Fruit fly (Drosophila melanogaster) whole organism, prepupa: Measurements from ENCODE around the gene CG13116.

Experiments used
- Blimp-1 ChIP-seq: fragments of 200-800 bp; sonication (Bioruptor generic); optimal IDR thresholded peaks from 3 replicates; lab custom pipeline; 2017; ENCODE audit warnings: missing biosample characterization, missing genetic modification characterization, mild to moderate bottlenecking, moderate library complexity, missing genetic modification reagents
- CG10631 ChIP-seq: fragments of 200-800 bp; sonication (Bioruptor generic); optimal IDR thresholded peaks from 2 replicates; lab custom pipeline; 2016; ENCODE audit warnings: missing biosample characterization, missing genetic modification characterization
- CG10669 ChIP-seq: fragments of 200-800 bp; sonication (Bioruptor generic); optimal IDR thresholded peaks from 3 replicates; lab custom pipeline; 2018; ENCODE audit warnings: missing biosample characterization, mild to moderate bottlenecking, missing genetic modification characterization, moderate library complexity
- CG11294 ChIP-seq: fragments of 200-800 bp; sonication (Bioruptor generic); IDR thresholded peaks from 2 replicates; pipeline ENCODE4 v1.3.6; 2022; ENCODE audit warnings: missing biosample characterization, missing genetic modification characterization
- CG11902 ChIP-seq: fragments of 200-800 bp; sonication (Bioruptor generic); optimal IDR thresholded peaks from 3 replicates; lab custom pipeline; 2016; ENCODE audit warnings: missing biosample characterization, missing genetic modification characterization
- CG1621 ChIP-seq: fragments of 200-800 bp; sonication (Bioruptor generic); optimal IDR thresholded peaks from 3 replicates; lab custom pipeline; 2018; ENCODE audit warnings: missing biosample characterization, mild to moderate bottlenecking, missing genetic modification characterization
- CG3032 ChIP-seq: fragments of 200-800 bp; optimal IDR thresholded peaks from 2 replicates; lab custom pipeline; 2019; ENCODE audit warnings: missing biosample characterization, mild to moderate bottlenecking, missing genetic modification characterization, moderate library complexity
- CG31627 ChIP-seq: fragments of 200-800 bp; sonication (Bioruptor generic); optimal IDR thresholded peaks from 3 replicates; lab custom pipeline; 2016; ENCODE audit warnings: missing biosample characterization, missing genetic modification characterization
- CG32006 ChIP-seq: fragments of 200-800 bp; sonication (Bioruptor generic); optimal IDR thresholded peaks from 3 replicates; lab custom pipeline; 2017; ENCODE audit warnings: missing biosample characterization, mild to moderate bottlenecking, missing genetic modification characterization
- CG34406 ChIP-seq: fragments of 200-800 bp; sonication (Bioruptor generic); optimal IDR thresholded peaks from 3 replicates; lab custom pipeline; 2016; ENCODE audit warnings: missing biosample characterization, missing genetic modification characterization
- CG3919 ChIP-seq: fragments of 200-800 bp; sonication (Bioruptor generic); optimal IDR thresholded peaks from 3 replicates; lab custom pipeline; 2016; ENCODE audit warnings: missing biosample characterization, missing genetic modification characterization
- CG4318 ChIP-seq: fragments of 200-800 bp; sonication (Bioruptor generic); optimal IDR thresholded peaks from 3 replicates; lab custom pipeline; 2017; ENCODE audit warnings: missing biosample characterization, mild to moderate bottlenecking, missing genetic modification characterization
- CG6163 ChIP-seq: fragments of 200-800 bp; sonication (Bioruptor generic); IDR thresholded peaks from 3 replicates; pipeline ENCODE4 v1.3.6; 2022; ENCODE audit warnings: missing biosample characterization, missing genetic modification characterization
- CG6792 ChIP-seq: fragments of 200-800 bp; sonication (Bioruptor generic); optimal IDR thresholded peaks from 3 replicates; lab custom pipeline; 2016; ENCODE audit warnings: missing biosample characterization, missing genetic modification characterization
- CG6808 ChIP-seq: fragments of 200-800 bp; sonication (Bioruptor generic); optimal IDR thresholded peaks from 3 replicates; lab custom pipeline; 2017; ENCODE audit warnings: missing biosample characterization, missing genetic modification characterization, mild to moderate bottlenecking, moderate library complexity, missing genetic modification reagents
- CG6854 ChIP-seq: fragments of 200-800 bp; sonication (Bioruptor generic); optimal IDR thresholded peaks from 2 replicates; lab custom pipeline; 2017; ENCODE audit warnings: missing biosample characterization, mild to moderate bottlenecking, missing genetic modification characterization
- CG8119 ChIP-seq: fragments of 200-800 bp; sonication (Bioruptor generic); IDR thresholded peaks from 3 replicates; pipeline ENCODE4 v1.3.6; 2022; ENCODE audit warnings: missing biosample characterization, missing genetic modification characterization
- CG8632 ChIP-seq: fragments of 200-800 bp; sonication (Bioruptor generic); optimal IDR thresholded peaks from 3 replicates; lab custom pipeline; 2016; ENCODE audit warnings: missing biosample characterization, missing genetic modification characterization
- CG9139 ChIP-seq: fragments of 200-800 bp; sonication (Bioruptor generic); optimal IDR thresholded peaks from 3 replicates; lab custom pipeline; 2017; ENCODE audit warnings: missing biosample characterization, mild to moderate bottlenecking, missing genetic modification characterization
- Eip75B ChIP-seq: fragments of 200-800 bp; sonication (Bioruptor generic); optimal IDR thresholded peaks from 3 replicates; lab custom pipeline; 2016; ENCODE audit warnings: missing biosample characterization, missing genetic modification characterization
- Eip78C ChIP-seq: fragments of 200-800 bp; sonication (Bioruptor generic); peaks from one replicate; lab custom pipeline; 2016; ENCODE audit warnings: missing biosample characterization, missing genetic modification characterization
- Eip93F ChIP-seq: fragments of 200-800 bp; sonication (Bioruptor generic); optimal IDR thresholded peaks from 2 replicates; lab custom pipeline; 2016; ENCODE audit warnings: missing biosample characterization, mild to moderate bottlenecking, missing genetic modification characterization
- Ets21C ChIP-seq: fragments of 200-800 bp; sonication (Bioruptor generic); optimal IDR thresholded peaks from 3 replicates; lab custom pipeline; 2016; ENCODE audit warnings: missing biosample characterization, missing genetic modification characterization
- Ets96B ChIP-seq: fragments of 200-800 bp; optimal IDR thresholded peaks from 2 replicates; lab custom pipeline; 2019; ENCODE audit warnings: missing biosample characterization, mild to moderate bottlenecking, missing genetic modification characterization, moderate library complexity
- Gug ChIP-seq: fragments of 200-800 bp; sonication (Bioruptor generic); IDR thresholded peaks from 2 replicates; pipeline ENCODE4 v1.3.6; 2022; ENCODE audit warnings: missing biosample characterization, missing genetic modification characterization
- Hr38 ChIP-seq: sonication (Bioruptor generic); optimal IDR thresholded peaks from 2 replicates; lab custom pipeline; 2016; ENCODE audit warnings: missing biosample characterization, missing genetic modification characterization
- Hr4 ChIP-seq: fragments of 200-800 bp; sonication (Bioruptor generic); optimal IDR thresholded peaks from 3 replicates; lab custom pipeline; 2016; ENCODE audit warnings: missing biosample characterization, missing genetic modification characterization
- Lpt ChIP-seq: fragments of 200-800 bp; sonication (Bioruptor generic); optimal IDR thresholded peaks from 3 replicates; lab custom pipeline; 2016; ENCODE audit warnings: missing biosample characterization, missing genetic modification characterization
- Met ChIP-seq: fragments of 200-800 bp; sonication (Bioruptor generic); optimal IDR thresholded peaks from 3 replicates; lab custom pipeline; 2016; ENCODE audit warnings: missing biosample characterization, missing genetic modification characterization
- Smox ChIP-seq: fragments of 200-800 bp; sonication (Bioruptor generic); optimal IDR thresholded peaks from 3 replicates; lab custom pipeline; 2016; ENCODE audit warnings: missing biosample characterization, missing genetic modification characterization
- Sox102F ChIP-seq: fragments of 200-800 bp; sonication (Bioruptor generic); optimal IDR thresholded peaks from 2 replicates; lab custom pipeline; 2016; ENCODE audit warnings: missing biosample characterization, mild to moderate bottlenecking, missing genetic modification characterization
- Sox14 ChIP-seq: fragments of 200-800 bp; sonication (Bioruptor generic); optimal IDR thresholded peaks from 3 replicates; lab custom pipeline; 2016; ENCODE audit warnings: missing biosample characterization, missing genetic modification characterization
- achi ChIP-seq: fragments of 200-800 bp; sonication (Bioruptor generic); optimal IDR thresholded peaks from 3 replicates; lab custom pipeline; 2016; ENCODE audit warnings: missing biosample characterization, missing genetic modification characterization
- acj6 ChIP-seq: fragments of 200-800 bp; sonication (Bioruptor generic); optimal IDR thresholded peaks from 3 replicates; lab custom pipeline; 2016; ENCODE audit warnings: missing biosample characterization, missing genetic modification characterization
- dac ChIP-seq: fragments of 200-800 bp; sonication (Bioruptor generic); optimal IDR thresholded peaks from 2 replicates; lab custom pipeline; 2017; ENCODE audit warnings: missing biosample characterization, mild to moderate bottlenecking, missing genetic modification characterization
- dsx ChIP-seq: fragments of 200-800 bp; optimal IDR thresholded peaks from 3 replicates; lab custom pipeline; 2019; ENCODE audit warnings: missing biosample characterization, mild to moderate bottlenecking, missing genetic modification characterization, moderate library complexity; ENCODE audit not compliant: poor library complexity, severe bottlenecking
- eg ChIP-seq: fragments of 200-800 bp; sonication (Bioruptor generic); IDR thresholded peaks from 3 replicates; pipeline ENCODE4 v1.3.6; 2022; ENCODE audit warnings: missing biosample characterization, missing genetic modification characterization
- esn ChIP-seq: fragments of 200-800 bp; sonication (Bioruptor generic); optimal IDR thresholded peaks from 2 replicates; lab custom pipeline; 2016; ENCODE audit warnings: missing biosample characterization, mild to moderate bottlenecking, missing genetic modification characterization, moderate library complexity
- fd59A ChIP-seq: fragments of 200-800 bp; sonication (Bioruptor generic); optimal IDR thresholded peaks from 2 replicates; lab custom pipeline; 2017; ENCODE audit warnings: missing biosample characterization, mild to moderate bottlenecking, missing genetic modification characterization, missing genetic modification reagents
- fd85E ChIP-seq: fragments of 200-800 bp; sonication (Bioruptor generic); optimal IDR thresholded peaks from 3 replicates; lab custom pipeline; 2016; ENCODE audit warnings: missing biosample characterization, missing genetic modification characterization
- fkh ChIP-seq: fragments of 200-800 bp; sonication (Bioruptor generic); optimal IDR thresholded peaks from 3 replicates; lab custom pipeline; 2017; ENCODE audit warnings: missing biosample characterization, mild to moderate bottlenecking, missing genetic modification characterization, moderate library complexity
- lz ChIP-seq: fragments of 200-800 bp; sonication (Bioruptor generic); optimal IDR thresholded peaks from 3 replicates; lab custom pipeline; 2016; ENCODE audit warnings: missing biosample characterization, missing genetic modification characterization
- net ChIP-seq: fragments of 200-800 bp; sonication (Bioruptor generic); optimal IDR thresholded peaks from 3 replicates; lab custom pipeline; 2016; ENCODE audit warnings: missing biosample characterization, missing genetic modification characterization
- pdm3 ChIP-seq: fragments of 200-800 bp; sonication (Bioruptor generic); optimal IDR thresholded peaks from 3 replicates; lab custom pipeline; 2016; ENCODE audit warnings: missing biosample characterization, missing genetic modification characterization
- salr ChIP-seq, 2 experiments: fragments of 200-800 bp; sonication (Bioruptor generic); optimal IDR thresholded peaks; 3 replicates each; lab custom pipeline; 2016 to 2018; ENCODE audit warnings: missing biosample characterization in 2 of 2, missing genetic modification characterization in 2 of 2, mild to moderate bottlenecking in 1 of 2
- spab ChIP-seq: fragments of 200-800 bp; sonication (Bioruptor generic); optimal IDR thresholded peaks from 2 replicates; lab custom pipeline; 2017; ENCODE audit warnings: missing biosample characterization, mild to moderate bottlenecking, missing genetic modification characterization, missing genetic modification reagents
- ss ChIP-seq, 2 experiments: fragments of 200-800 bp; sonication (Bioruptor generic); optimal IDR thresholded peaks; 2 replicates in 1 of 2; 3 replicates in 1 of 2; lab custom pipeline; 2017 to 2018; ENCODE audit warnings: mild to moderate bottlenecking in 2 of 2, missing biosample characterization in 2 of 2, missing genetic modification characterization in 2 of 2, moderate library complexity in 1 of 2
- svp ChIP-seq: fragments of 200-800 bp; sonication (Bioruptor generic); peaks from one replicate; lab custom pipeline; 2016; ENCODE audit warnings: missing biosample characterization, missing genetic modification characterization
- topi ChIP-seq: fragments of 200-800 bp; sonication (Bioruptor generic); optimal IDR thresholded peaks from 3 replicates; lab custom pipeline; 2016; ENCODE audit warnings: missing biosample characterization, missing genetic modification characterization

CG13116 gene

dm6 chr2L:9692364-9693348 is 37.1 kb upstream of the CG13116 start:
- peak; percentile 72 for TF ChIP-seq acj6 (GFP tag; lab: Kevin White, UChicago)
- peak; percentile 32 for TF ChIP-seq fd59A
- TF ChIP-seq CG8632 (GFP tag; lab: Kevin White, UChicago), result peak; percentile 76
- TF ChIP-seq dac (GFP tag; lab: Kevin White, UChicago), result peak; percentile 39
- TF ChIP-seq Lpt (GFP tag; lab: Kevin White, UChicago), result peak; percentile 60
- TF ChIP-seq Eip93F (GFP tag; lab: Kevin White, UChicago), result peak; percentile 13
- peak; percentile 74 for TF ChIP-seq CG10631
- peak; percentile 67 for TF ChIP-seq lz (GFP tag; lab: Kevin White, UChicago)
- peak; percentile 91 for TF ChIP-seq Eip78C
- TF ChIP-seq CG6163 (GFP tag; lab: Robert Waterston, UW), result peak; percentile 91
- peak; percentile 72 for TF ChIP-seq achi (GFP tag; lab: Kevin White, UChicago)
- no peak for TF ChIP-seq CG6854
- TF ChIP-seq topi, result peak; percentile 69
- peak; percentile 77 for TF ChIP-seq pdm3 (GFP tag; lab: Kevin White, UChicago)
- TF ChIP-seq fkh (GFP tag; lab: Kevin White, UChicago), result peak; percentile 23
- TF ChIP-seq CG32006 (GFP tag; lab: Kevin White, UChicago), result peak; percentile 81
- peak; percentile 23 for TF ChIP-seq dsx
- TF ChIP-seq Ets21C (GFP tag; lab: Kevin White, UChicago), result peak; percentile 13
- TF ChIP-seq CG3032 (tag; lab: Kevin White, UChicago), result peak; percentile 45
- TF ChIP-seq CG6792 (GFP tag; lab: Kevin White, UChicago), result peak; percentile 66
- TF ChIP-seq CG31627 (GFP tag; lab: Kevin White, UChicago), result peak; percentile 72
- TF ChIP-seq CG34406 (GFP tag; lab: Kevin White, UChicago), result peak; percentile 69
- no peak for TF ChIP-seq CG9139 (GFP tag; lab: Kevin White, UChicago)
- TF ChIP-seq spab, result peak; percentile 0
- TF ChIP-seq Blimp-1, result peak; percentile 49
- TF ChIP-seq Met (GFP tag; lab: Kevin White, UChicago), result peak; percentile 65
- TF ChIP-seq CG4318 (GFP tag; lab: Kevin White, UChicago), result peak; percentile 51
- TF ChIP-seq fd85E (GFP tag; lab: Kevin White, UChicago), result no peak
- TF ChIP-seq Eip75B (GFP tag; lab: Kevin White, UChicago), result peak; percentile 72
- TF ChIP-seq net, result peak; percentile 69
- TF ChIP-seq Hr4, result peak; percentile 86
- peak; percentile 67 for TF ChIP-seq CG3919
- peak; percentile 41 for TF ChIP-seq CG11902 (GFP tag; lab: Kevin White, UChicago)
- TF ChIP-seq salr (GFP tag; optimal IDR thresholded peaks at IDR 0.05; lab: Kevin White, UChicago), result peak in 1 of 2 experiments; percentile 53
- TF ChIP-seq Smox (GFP tag; lab: Kevin White, UChicago), result peak; percentile 72
- peak; percentile 86 for TF ChIP-seq CG11294 (GFP tag; lab: Robert Waterston, UW)
- peak; percentile 55 for TF ChIP-seq Sox14 (GFP tag; lab: Kevin White, UChicago)
- TF ChIP-seq CG6808, result no peak
- peak; percentile 51 for TF ChIP-seq CG10669 (GFP tag; lab: Kevin White, UChicago)
- TF ChIP-seq ss (GFP tag; optimal IDR thresholded peaks at IDR 0.05; lab: Kevin White, UChicago), result peak in 1 of 2 experiments; percentile 14
- peak; percentile 52 for TF ChIP-seq Ets96B
- TF ChIP-seq CG8119, result peak; percentile 90
- peak; percentile 73 for TF ChIP-seq Sox102F
- peak; percentile 60 for TF ChIP-seq svp (GFP tag; lab: Kevin White, UChicago)
- peak; percentile 80 for TF ChIP-seq esn (GFP tag; lab: Kevin White, UChicago)
- no peak for TF ChIP-seq Hr38 (GFP tag; lab: Kevin White, UChicago)
- no peak for TF ChIP-seq CG1621
- peak; percentile 79 for TF ChIP-seq Gug (GFP tag; lab: Robert Waterston, UW)
- TF ChIP-seq eg (GFP tag; lab: Robert Waterston, UW), result peak; percentile 94
